Fruit fly (Drosophila melanogaster) whole organism, wandering third instar larva: ENCODE measurements around the gene Hr78.

Experiments used
- Abd-B ChIP-seq: fragments of >200 bp; optimal IDR thresholded peaks from 2 replicates; lab custom pipeline; 2017; ENCODE audit warnings: missing biosample characterization, missing genetic modification characterization
- CG32264 ChIP-seq: fragments of 200-800 bp; sonication (Bioruptor generic); optimal IDR thresholded peaks from 2 replicates; lab custom pipeline; 2016; ENCODE audit warnings: missing biosample characterization, missing genetic modification characterization
- CG9705 ChIP-seq: fragments of 200-800 bp; sonication (Bioruptor generic); optimal IDR thresholded peaks from 2 replicates; lab custom pipeline; 2018; ENCODE audit warnings: missing biosample characterization, mild to moderate bottlenecking, missing genetic modification characterization
- CrebA ChIP-seq: fragments of 200-800 bp; sonication (Bioruptor generic); optimal IDR thresholded peaks from 2 replicates; lab custom pipeline; 2016; ENCODE audit warnings: missing biosample characterization, mild to moderate bottlenecking, missing genetic modification characterization, borderline replicate concordance
- Dfd ChIP-seq: fragments of >200 bp; optimal IDR thresholded peaks from 2 replicates; lab custom pipeline; 2017; ENCODE audit warnings: missing biosample characterization, missing genetic modification characterization
- Dif ChIP-seq: fragments of 200-275, 200-300 bp; sonication (Bioruptor generic); optimal IDR thresholded peaks from 2 replicates; lab custom pipeline; 2018; ENCODE audit warnings: missing biosample characterization, missing genetic modification characterization; ENCODE audit not compliant: partially characterized antibody
- GATAd ChIP-seq: sonication (Bioruptor generic); optimal IDR thresholded peaks from 2 replicates; lab custom pipeline; 2016; ENCODE audit warnings: missing biosample characterization, missing genetic modification characterization
- HLH106 ChIP-seq: fragments of 200-800 bp; optimal IDR thresholded peaks from 3 replicates; lab custom pipeline; 2019; ENCODE audit warnings: missing biosample characterization, mild to moderate bottlenecking, missing genetic modification characterization, moderate library complexity
- Hnf4 ChIP-seq: fragments of 200-800 bp; sonication (Bioruptor generic); optimal IDR thresholded peaks from 2 replicates; lab custom pipeline; 2016; ENCODE audit warnings: missing biosample characterization, mild to moderate bottlenecking, missing genetic modification characterization
- Hr78 ChIP-seq: fragments of >200 bp; optimal IDR thresholded peaks from 2 replicates; lab custom pipeline; 2017; ENCODE audit warnings: missing biosample characterization, missing genetic modification characterization
- Hr83 ChIP-seq: fragments of 200-300 bp; sonication (Bioruptor generic); optimal IDR thresholded peaks from 2 replicates; lab custom pipeline; 2016; ENCODE audit warnings: missing biosample characterization, mild to moderate bottlenecking, missing genetic modification characterization, moderate library complexity; ENCODE audit not compliant: poor library complexity, severe bottlenecking
- Jra ChIP-seq: sonication (Bioruptor generic); optimal IDR thresholded peaks from 2 replicates; lab custom pipeline; 2016; ENCODE audit warnings: missing biosample characterization, missing genetic modification characterization
- Mio ChIP-seq: sonication (Bioruptor generic); optimal IDR thresholded peaks from 2 replicates; lab custom pipeline; 2016; ENCODE audit warnings: missing biosample characterization, missing genetic modification characterization
- Myc ChIP-seq: fragments of >200 bp; optimal IDR thresholded peaks from 2 replicates; lab custom pipeline; 2017
- N ChIP-seq: fragments of >200 bp; optimal IDR thresholded peaks from 2 replicates; lab custom pipeline; 2018; ENCODE audit warnings: missing biosample characterization, missing external identifiers, missing genetic modification characterization
- OdsH ChIP-seq: fragments of 200-800 bp; sonication (Bioruptor generic); optimal IDR thresholded peaks from 2 replicates; lab custom pipeline; 2016; ENCODE audit warnings: missing biosample characterization, mild to moderate bottlenecking, missing genetic modification characterization
- Rel ChIP-seq, 2 experiments: fragments of 200-800 bp; sonication (Bioruptor generic) in 1 of 2; optimal IDR thresholded peaks; 2 replicates in 1 of 2; 3 replicates in 1 of 2; lab custom pipeline; 2016 to 2019; ENCODE audit warnings: mild to moderate bottlenecking in 2 of 2, missing biosample characterization in 2 of 2, missing genetic modification characterization in 2 of 2, moderate library complexity in 1 of 2
- Sp1 ChIP-seq: fragments of 200-800 bp; sonication (Bioruptor generic); optimal IDR thresholded peaks from 3 replicates; lab custom pipeline; 2019; ENCODE audit warnings: missing biosample characterization, mild to moderate bottlenecking, missing genetic modification characterization, moderate library complexity
- Vsx2 ChIP-seq: fragments of 200-300, 225-300 bp; sonication (Bioruptor generic); optimal IDR thresholded peaks from 2 replicates; lab custom pipeline; 2018; ENCODE audit warnings: missing biosample characterization, missing genetic modification characterization; ENCODE audit not compliant: partially characterized antibody
- br ChIP-seq: fragments of 200-800 bp; sonication (Bioruptor generic); optimal IDR thresholded peaks from 2 replicates; lab custom pipeline; 2016; ENCODE audit warnings: missing biosample characterization, missing genetic modification characterization
- brk ChIP-seq: fragments of 200-800 bp; sonication (Bioruptor generic); optimal IDR thresholded peaks from 2 replicates; lab custom pipeline; 2016; ENCODE audit warnings: missing biosample characterization, mild to moderate bottlenecking, missing genetic modification characterization
- dl ChIP-seq, 2 experiments: fragments of 175-275, 200-275 bp in 1 of 2; fragments of 200-275 bp in 1 of 2; sonication (Bioruptor generic); optimal IDR thresholded peaks; lab custom pipeline; 2018; ENCODE audit warnings: mild to moderate bottlenecking in 2 of 2, missing biosample characterization in 2 of 2, missing genetic modification characterization in 2 of 2, moderate library complexity in 2 of 2; ENCODE audit not compliant: partially characterized antibody in 2 of 2, insufficient read depth in 1 of 2
- dmrt93B ChIP-seq: fragments of 200-800 bp; sonication (Bioruptor generic); optimal IDR thresholded peaks from 2 replicates; lab custom pipeline; 2018; ENCODE audit warnings: missing biosample characterization, mild to moderate bottlenecking, missing genetic modification characterization
- dsf ChIP-seq: sonication (Bioruptor generic); optimal IDR thresholded peaks from 2 replicates; lab custom pipeline; 2016; ENCODE audit warnings: missing biosample characterization, missing genetic modification characterization, borderline replicate concordance
- ey ChIP-seq: fragments of 200-800 bp; sonication (Bioruptor generic); optimal IDR thresholded peaks from 2 replicates; lab custom pipeline; 2016; ENCODE audit warnings: missing biosample characterization, missing genetic modification characterization
- foxo ChIP-seq, 2 experiments: fragments of 200-800 bp; sonication (Bioruptor generic); optimal IDR thresholded peaks; 2 replicates in 1 of 2; 3 replicates in 1 of 2; lab custom pipeline; 2016 to 2017; ENCODE audit warnings: missing biosample characterization in 2 of 2, missing genetic modification characterization in 2 of 2
- fru ChIP-seq: fragments of 200-800 bp; sonication (Bioruptor generic); optimal IDR thresholded peaks from 3 replicates; lab custom pipeline; 2016; ENCODE audit warnings: missing biosample characterization, mild to moderate bottlenecking, missing genetic modification characterization
- h ChIP-seq: fragments of 200-800 bp; sonication (Bioruptor generic); optimal IDR thresholded peaks from 3 replicates; lab custom pipeline; 2016; ENCODE audit warnings: missing biosample characterization, mild to moderate bottlenecking, missing genetic modification characterization
- jim ChIP-seq: fragments of 175-275, 200-325 bp; sonication (Bioruptor generic); optimal IDR thresholded peaks from 2 replicates; lab custom pipeline; 2016; ENCODE audit warnings: missing biosample characterization, mild to moderate bottlenecking, missing genetic modification characterization
- lola ChIP-seq: fragments of >200 bp; optimal IDR thresholded peaks from 2 replicates; lab custom pipeline; 2017; ENCODE audit warnings: missing biosample characterization, missing genetic modification characterization
- pan ChIP-seq: fragments of >200 bp; optimal IDR thresholded peaks from 2 replicates; lab custom pipeline; 2017
- psq ChIP-seq: fragments of 200-800 bp; sonication (Bioruptor generic); optimal IDR thresholded peaks from 3 replicates; lab custom pipeline; 2017; ENCODE audit warnings: missing biosample characterization, mild to moderate bottlenecking, missing genetic modification characterization, moderate library complexity
- rgr ChIP-seq: fragments of 200-800 bp; sonication (Bioruptor generic); optimal IDR thresholded peaks from 3 replicates; lab custom pipeline; 2016; ENCODE audit warnings: missing biosample characterization, mild to moderate bottlenecking, missing genetic modification characterization
- sage ChIP-seq: fragments of 200-800 bp; sonication (Bioruptor generic); optimal IDR thresholded peaks from 2 replicates; lab custom pipeline; 2016; ENCODE audit warnings: missing biosample characterization, mild to moderate bottlenecking, missing genetic modification characterization
- sv ChIP-seq: fragments of 200-800 bp; sonication (Bioruptor generic); optimal IDR thresholded peaks from 3 replicates; lab custom pipeline; 2016; ENCODE audit warnings: missing biosample characterization, missing genetic modification characterization
- tai ChIP-seq: sonication (Bioruptor generic); optimal IDR thresholded peaks from 2 replicates; lab custom pipeline; 2016; ENCODE audit warnings: missing biosample characterization, missing genetic modification characterization
- usp ChIP-seq: fragments of >200 bp; optimal IDR thresholded peaks from 2 replicates; lab custom pipeline; 2017; ENCODE audit warnings: missing biosample characterization, missing genetic modification characterization
- woc ChIP-seq: sonication (Bioruptor generic); optimal IDR thresholded peaks from 2 replicates; lab custom pipeline; 2016; ENCODE audit warnings: missing biosample characterization, mild to moderate bottlenecking, missing genetic modification characterization

The Hr78 gene

DNA sequence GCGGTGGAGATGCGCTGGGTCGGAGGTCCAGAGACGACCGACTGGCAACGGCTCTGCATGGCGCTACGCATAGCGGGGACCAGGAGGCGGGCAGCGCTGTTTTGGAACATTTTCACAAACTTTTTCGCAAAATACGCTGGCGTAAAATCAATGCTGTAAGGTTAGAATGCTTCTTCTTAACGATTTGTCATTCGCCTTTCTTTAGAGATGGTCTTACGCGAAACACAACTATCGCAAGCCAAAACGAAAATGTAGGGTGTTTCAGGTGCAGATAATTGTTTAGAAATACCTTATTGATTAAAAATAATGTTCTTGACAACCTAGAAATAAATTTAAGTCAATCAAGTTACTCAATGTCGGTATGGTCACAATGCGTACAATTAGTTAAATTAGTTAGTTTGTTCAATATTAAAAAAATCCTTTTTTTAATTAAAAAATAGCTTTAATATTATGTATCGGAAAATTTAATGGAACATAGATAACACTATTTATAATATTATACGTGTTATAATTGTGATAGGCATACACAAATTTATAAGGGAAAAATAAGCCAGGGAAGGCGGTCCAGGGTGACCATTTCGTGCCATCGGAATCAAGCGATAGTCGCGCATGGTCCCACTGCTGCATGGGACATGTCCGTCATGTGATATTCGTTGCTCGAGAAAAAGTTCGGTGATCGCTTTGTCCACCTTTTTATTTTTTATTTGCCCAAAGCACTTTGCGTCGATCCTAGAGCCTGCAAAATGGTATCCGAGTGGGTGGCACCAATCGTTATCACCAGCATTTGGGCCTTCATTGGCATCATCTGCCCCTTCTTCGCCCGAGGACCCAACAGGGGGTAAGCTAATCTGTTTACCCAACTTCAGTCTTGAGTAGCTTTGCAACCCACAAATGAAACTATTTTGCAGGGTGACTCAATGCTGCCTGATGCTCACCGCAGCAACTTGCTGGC, 42.2 kb upstream of the Hr78 start, which contains the start of the genes COX8 and VhaM9.7-b:
Gene COX8 (minus strand): TSS at position 203 of the 952 bp plus-strand sequence.
Gene VhaM9.7-b (plus strand): TSS at position 618 of the 952 bp plus-strand sequence.
- TF ChIP-seq tai (GFP tag; lab: Kevin White, UChicago) (no peak), brk (GFP tag; lab: Kevin White, UChicago) (peak; percentile 71), usp (GFP tag; lab: Kevin White, UChicago) (no peak), CG32264 (no peak), h (GFP tag; lab: Kevin White, UChicago) (no peak), dmrt93B (GFP tag; lab: Kevin White, UChicago) (no peak), rgr (GFP tag; lab: Kevin White, UChicago) (no peak), Sp1 (no peak), fru (GFP tag; lab: Kevin White, UChicago) (no peak), jim (GFP tag; lab: Kevin White, UChicago) (no peak), HLH106 (tag; lab: Kevin White, UChicago) (no peak), woc (GFP tag; lab: Kevin White, UChicago) (peak; percentile 86), Hr83 (GFP tag; lab: Kevin White, UChicago) (peak; percentile 83), CG9705 (GFP tag; lab: Kevin White, UChicago) (peak; percentile 63), Rel (GFP tag; optimal IDR thresholded peaks at IDR 0.05; lab: Kevin White, UChicago) (no peak), Rel (tag; optimal IDR thresholded peaks at IDR 0.05; lab: Kevin White, UChicago) (peak; percentile 86), foxo (GFP tag; optimal IDR thresholded peaks at IDR 0.05; lab: Kevin White, UChicago) (no peak), Dfd (GFP tag; lab: Kevin White, UChicago) (no peak), Abd-B (no peak), Dif (no peak), dsf (GFP tag; lab: Kevin White, UChicago) (peak; percentile 69), Vsx2 (GFP tag; lab: Kevin White, UChicago) (no peak), psq (peak; percentile 17), Hr78 (GFP tag; lab: Kevin White, UChicago) (no peak), Jra (GFP tag; lab: Kevin White, UChicago) (no peak), N (GFP tag; lab: Kevin White, UChicago) (no peak), Myc (peak; percentile 11), br (no peak), dl (GFP tag; optimal IDR thresholded peaks at IDR 0.05; lab: Kevin White, UChicago; ENCODE audit: insufficient read depth in 1 of 2, partially characterized antibody in 2 of 2) (no peak), sage (GFP tag; lab: Kevin White, UChicago) (no peak), sv (GFP tag; lab: Kevin White, UChicago) (peak; percentile 36), GATAd (GFP tag; lab: Kevin White, UChicago) (no peak), CrebA (GFP tag; lab: Kevin White, UChicago) (no peak), Hnf4 (peak; percentile 56), lola (GFP tag; lab: Kevin White, UChicago) (no peak), Mio (GFP tag; lab: Kevin White, UChicago) (no peak), OdsH (GFP tag; lab: Kevin White, UChicago) (no peak), ey (GFP tag; lab: Kevin White, UChicago) (peak; percentile 48), pan (lab: Kevin White, UChicago) (no peak)

DNA sequence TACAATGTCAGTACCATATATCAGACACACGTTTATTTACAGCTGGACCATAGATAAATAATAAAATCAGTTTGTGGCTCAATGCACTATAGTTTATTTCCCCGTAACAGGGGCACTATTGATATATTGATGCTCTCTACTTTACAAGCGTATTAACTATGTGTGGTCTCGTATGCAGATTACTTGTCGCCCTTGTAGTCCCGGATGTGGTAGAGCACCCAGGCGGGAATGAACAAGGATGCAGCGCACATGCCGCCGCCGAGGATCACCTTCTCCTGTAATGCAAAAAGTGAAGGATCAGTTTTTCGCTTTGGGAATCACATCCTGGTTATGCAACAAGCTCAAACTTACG, 41.6 kb upstream of the Hr78 start:
- TF ChIP-seq N (GFP tag; lab: Kevin White, UChicago) (no peak), brk (GFP tag; lab: Kevin White, UChicago) (no peak)
